Worm (Caenorhabditis elegans) whole organism, mixed stage, embryonic: Measurements from ENCODE around the gene T12A2.3.

Source experiments
- bed-3 ChIP-seq: fragments of 200-800 bp; sonication (Bioruptor generic); optimal IDR thresholded peaks from 3 replicates; lab custom pipeline; 2018; ENCODE audit warnings: mild to moderate bottlenecking, missing genetic modification characterization, moderate library complexity, missing compliant biosample characterization
- ces-1 ChIP-seq: fragments of 150-350 bp; optimal IDR thresholded peaks from 2 replicates; lab custom pipeline; 2014; ENCODE audit warnings: missing biosample characterization, missing genetic modification reagents, missing genetic modification characterization
- elt-3 ChIP-seq: fragments of 150-350 bp; optimal IDR thresholded peaks from 2 replicates; lab custom pipeline; 2014; ENCODE audit warnings: missing biosample characterization, missing genetic modification characterization
- nhr-12 ChIP-seq: fragments of 150-350 bp; optimal IDR thresholded peaks from 2 replicates; lab custom pipeline; 2014; ENCODE audit warnings: missing biosample characterization, missing genetic modification characterization
- nhr-76 ChIP-seq: sonication (generic microtip); optimal IDR thresholded peaks from 2 replicates; lab custom pipeline; 2017; ENCODE audit warnings: missing biosample characterization, missing genetic modification characterization
- pha-4 ChIP-seq: fragments of 150-350 bp; optimal IDR thresholded peaks from 2 replicates; lab custom pipeline; 2018; ENCODE audit warnings: missing biosample characterization, missing genetic modification reagents, missing genetic modification characterization
- snpc-4 ChIP-seq: fragments of 150-350 bp; optimal IDR thresholded peaks from 2 replicates; lab custom pipeline; 2014; ENCODE audit warnings: missing biosample characterization, missing genetic modification characterization
- unc-62 ChIP-seq: fragments of 150-350 bp; optimal IDR thresholded peaks from 2 replicates; lab custom pipeline; 2014; ENCODE audit warnings: missing biosample characterization, missing genetic modification reagents, missing genetic modification characterization
- zip-8 ChIP-seq: fragments of 150-350 bp; optimal IDR thresholded peaks from 2 replicates; lab custom pipeline; 2014; ENCODE audit warnings: missing biosample characterization, missing genetic modification characterization
- ztf-11 ChIP-seq: fragments of 150-350 bp; optimal IDR thresholded peaks from 2 replicates; lab custom pipeline; 2014; ENCODE audit warnings: missing biosample characterization, missing genetic modification characterization

- no peak for TF ChIP-seq nhr-76
- TF ChIP-seq ztf-11 (tag; lab: Kevin White, UChicago) = no peak
- no peak for TF ChIP-seq pha-4 (tag; lab: Kevin White, UChicago)
- TF ChIP-seq elt-3 (tag; lab: Kevin White, UChicago) = no peak
- no peak for TF ChIP-seq nhr-12 (tag; lab: Kevin White, UChicago)
- no peak for TF ChIP-seq zip-8 (tag; lab: Kevin White, UChicago)
- TF ChIP-seq unc-62 = no peak
- TF ChIP-seq ces-1 (GFP tag; lab: Kevin White, UChicago) = no peak
- no peak for TF ChIP-seq snpc-4 (tag; lab: Kevin White, UChicago)
- TF ChIP-seq bed-3 = no peak
Observed at ce11 chrIII:6215943-6216342, 24.7 kb upstream of the T12A2.3 start.
